Fruit fly (Drosophila melanogaster) whole organism, embryonic: Measurements from ENCODE around the gene dls.

ENCODE experiments used
- Asciz ChIP-seq: fragments of 200-800 bp; sonication (Bioruptor generic); optimal IDR thresholded peaks from 2 replicates; lab custom pipeline; 2017; ENCODE audit warnings: missing biosample characterization, mild to moderate bottlenecking, missing genetic modification characterization, missing genetic modification reagents
- Awh ChIP-seq: fragments of 200-800 bp; sonication (Bioruptor generic); IDR thresholded peaks from 2 replicates; pipeline ENCODE4, ENCODE4 v1.3.6; 2022; ENCODE audit warnings: missing biosample characterization, missing genetic modification characterization
- CG10565 ChIP-seq: fragments of 200-800 bp; sonication (Bioruptor generic); optimal IDR thresholded peaks from 3 replicates; lab custom pipeline; 2016; ENCODE audit warnings: missing biosample characterization, mild to moderate bottlenecking, missing genetic modification characterization
- CG11085 ChIP-seq: fragments of 200-800 bp; sonication (Bioruptor generic); IDR thresholded peaks from 2 replicates; pipeline ENCODE4 v1.3.6; 2022; ENCODE audit warnings: missing biosample characterization, missing genetic modification characterization
- CG14441 ChIP-seq: fragments of 200-800 bp; sonication (Bioruptor generic); IDR thresholded peaks from 2 replicates; pipeline ENCODE4 v1.3.6; 2022; ENCODE audit warnings: missing biosample characterization, missing genetic modification characterization
- CG15011 ChIP-seq: fragments of 200-800 bp; sonication (Bioruptor generic); optimal IDR thresholded peaks from 3 replicates; lab custom pipeline; 2018; ENCODE audit warnings: missing biosample characterization, mild to moderate bottlenecking, missing genetic modification characterization
- CG16813 ChIP-seq: fragments of 200-800 bp; sonication (Bioruptor generic); IDR thresholded peaks from 3 replicates; pipeline ENCODE4 v1.3.6; 2022; ENCODE audit warnings: missing biosample characterization, missing genetic modification characterization; ENCODE audit not compliant: partially characterized antibody
- CG17385 ChIP-seq: fragments of 200-800 bp; sonication (Bioruptor generic); optimal IDR thresholded peaks from 3 replicates; lab custom pipeline; 2018; ENCODE audit warnings: missing biosample characterization, mild to moderate bottlenecking, missing genetic modification characterization
- CG17802 ChIP-seq: fragments of 200-800 bp; sonication (Bioruptor generic); optimal IDR thresholded peaks from 2 replicates; lab custom pipeline; 2018; ENCODE audit warnings: missing biosample characterization, mild to moderate bottlenecking, missing genetic modification characterization, moderate library complexity
- CG17829 ChIP-seq: fragments of 200-800 bp; optimal IDR thresholded peaks from 2 replicates; lab custom pipeline; 2019; ENCODE audit warnings: missing biosample characterization, mild to moderate bottlenecking, missing genetic modification characterization, moderate library complexity
- CG2120 ChIP-seq: fragments of 200-800 bp; sonication (Bioruptor generic); optimal IDR thresholded peaks from 3 replicates; lab custom pipeline; 2016; ENCODE audit warnings: missing biosample characterization, missing genetic modification characterization
- CG2712 ChIP-seq: fragments of 200-800 bp; optimal IDR thresholded peaks from 3 replicates; lab custom pipeline; 2019; ENCODE audit warnings: missing biosample characterization, mild to moderate bottlenecking, missing genetic modification characterization, moderate library complexity
- CG34422 ChIP-seq: fragments of 200-800 bp; sonication (Bioruptor generic); IDR thresholded peaks from 3 replicates; pipeline ENCODE4 v1.3.6; 2022; ENCODE audit warnings: missing biosample characterization, missing genetic modification characterization
- CG3847 ChIP-seq: fragments of 200-800 bp; sonication (Bioruptor generic); IDR thresholded peaks from 2 replicates; pipeline ENCODE4 v1.3.6; 2022; ENCODE audit warnings: missing biosample characterization, missing genetic modification characterization
- CG7839 ChIP-seq: fragments of 200-800 bp; sonication (Bioruptor generic); optimal IDR thresholded peaks from 3 replicates; lab custom pipeline; 2018; ENCODE audit warnings: missing biosample characterization, mild to moderate bottlenecking, missing genetic modification characterization, moderate library complexity
- CG8944 ChIP-seq: fragments of 200-800 bp; sonication (Bioruptor generic); optimal IDR thresholded peaks from 3 replicates; lab custom pipeline; 2016; ENCODE audit warnings: missing biosample characterization, missing genetic modification characterization
- CTCF ChIP-seq: fragments of 200-800 bp; sonication (Bioruptor generic); optimal IDR thresholded peaks from 2 replicates; lab custom pipeline; 2017; ENCODE audit warnings: missing biosample characterization, mild to moderate bottlenecking, missing genetic modification characterization, moderate library complexity
- CoRest ChIP-seq: fragments of 200-800 bp; sonication (Bioruptor generic); optimal IDR thresholded peaks from 3 replicates; lab custom pipeline; 2018; ENCODE audit warnings: missing biosample characterization, mild to moderate bottlenecking, missing genetic modification characterization, moderate library complexity
- Dad ChIP-seq: fragments of 200-800 bp; sonication (Bioruptor generic); optimal IDR thresholded peaks from 3 replicates; lab custom pipeline; 2016; ENCODE audit warnings: missing biosample characterization, missing genetic modification characterization
- ERR ChIP-seq: fragments of 200-800 bp; sonication (Bioruptor generic); optimal IDR thresholded peaks from 2 replicates; lab custom pipeline; 2016; ENCODE audit warnings: missing biosample characterization, missing genetic modification characterization
- GATAe ChIP-seq: fragments of 200-800 bp; sonication (Bioruptor generic); conservative IDR thresholded peaks from 2 replicates; pipeline ENCODE4 v1.3.6; 2022; ENCODE audit warnings: missing biosample characterization, missing genetic modification characterization
- Gsc ChIP-seq: fragments of 200-800 bp; sonication (Bioruptor generic); IDR thresholded peaks from 2 replicates; pipeline ENCODE4 v1.3.6; 2022; ENCODE audit warnings: missing biosample characterization, missing genetic modification characterization
- Hr78 ChIP-seq, 2 experiments: fragments of 200-800 bp in 1 of 2; fragments of >200 bp in 1 of 2; sonication (Bioruptor generic) in 1 of 2; optimal IDR thresholded peaks; 2 replicates each; lab custom pipeline; 2017 to 2019; ENCODE audit warnings: missing biosample characterization in 2 of 2, missing genetic modification characterization in 2 of 2, mild to moderate bottlenecking in 1 of 2, moderate library complexity in 1 of 2
- MESR4 ChIP-seq: fragments of 200-800 bp; sonication (Bioruptor generic); optimal IDR thresholded peaks from 2 replicates; lab custom pipeline; 2018; ENCODE audit warnings: missing biosample characterization, mild to moderate bottlenecking, missing genetic modification characterization, moderate library complexity
- Mes4 ChIP-seq: fragments of 200-800 bp; sonication (Bioruptor generic); optimal IDR thresholded peaks from 2 replicates; lab custom pipeline; 2016; ENCODE audit warnings: missing biosample characterization, missing genetic modification characterization
- Myb ChIP-seq: fragments of 200-800 bp; sonication (Bioruptor generic); optimal IDR thresholded peaks from 2 replicates; lab custom pipeline; 2016; ENCODE audit warnings: missing biosample characterization, missing genetic modification characterization
- Nf-YA ChIP-seq: fragments of 200-800 bp; sonication (Bioruptor generic); IDR thresholded peaks from 2 replicates; pipeline ENCODE4 v1.3.6; 2022; ENCODE audit warnings: missing biosample characterization, missing genetic modification characterization
- NfI ChIP-seq: fragments of 200-800 bp; sonication (Bioruptor generic); optimal IDR thresholded peaks from 3 replicates; lab custom pipeline; 2018; ENCODE audit warnings: missing biosample characterization, mild to moderate bottlenecking, missing genetic modification characterization, moderate library complexity
- Opbp ChIP-seq: fragments of 200-800 bp; sonication (Bioruptor generic); IDR thresholded peaks from 3 replicates; pipeline ENCODE4 v1.3.6; 2022; ENCODE audit warnings: missing biosample characterization, missing genetic modification characterization; ENCODE audit not compliant: partially characterized antibody
- Xbp1 ChIP-seq: fragments of 200-800 bp; sonication (Bioruptor generic); optimal IDR thresholded peaks from 3 replicates; lab custom pipeline; 2016; ENCODE audit warnings: missing biosample characterization, mild to moderate bottlenecking, missing genetic modification characterization
- ap ChIP-seq: fragments of 200-800 bp; sonication (Bioruptor generic); IDR thresholded peaks from 2 replicates; pipeline ENCODE4 v1.3.6; 2022; ENCODE audit warnings: missing biosample characterization, missing genetic modification characterization
- chinmo ChIP-seq: fragments of 200-800 bp; sonication (Bioruptor generic); IDR thresholded peaks from 4 replicates; pipeline ENCODE4 v1.3.6; 2022; ENCODE audit warnings: missing biosample characterization, missing genetic modification characterization; ENCODE audit not compliant: partially characterized antibody
- chn ChIP-seq: fragments of 200-800 bp; sonication (Bioruptor generic); optimal IDR thresholded peaks from 2 replicates; lab custom pipeline; 2016; ENCODE audit warnings: missing biosample characterization, missing genetic modification characterization
- crol ChIP-seq: fragments of 200-800 bp; sonication (Bioruptor generic); IDR thresholded peaks from 2 replicates; pipeline ENCODE4 v1.3.6; 2022; ENCODE audit warnings: missing biosample characterization, missing genetic modification characterization
- dpn ChIP-seq, 2 experiments: fragments of 200-800 bp; sonication (Bioruptor generic); optimal IDR thresholded peaks; 3 replicates each; lab custom pipeline; 2016; ENCODE audit warnings: missing biosample characterization in 2 of 2, missing genetic modification characterization in 2 of 2
- fd3F ChIP-seq: fragments of 200-800 bp; sonication (Bioruptor generic); optimal IDR thresholded peaks from 2 replicates; lab custom pipeline; 2018; ENCODE audit warnings: missing biosample characterization, mild to moderate bottlenecking, missing genetic modification characterization, moderate library complexity
- fru ChIP-seq: fragments of >200 bp; optimal IDR thresholded peaks from 2 replicates; lab custom pipeline; 2017
- hb ChIP-seq: fragments of 200-800 bp; sonication (Bioruptor generic); IDR thresholded peaks from 3 replicates; pipeline ENCODE4 v1.3.6; 2022; ENCODE audit warnings: missing biosample characterization, missing genetic modification characterization; ENCODE audit not compliant: partially characterized antibody
- ind ChIP-seq: fragments of 200-800 bp; sonication (Bioruptor generic); optimal IDR thresholded peaks from 3 replicates; lab custom pipeline; 2016; ENCODE audit warnings: missing biosample characterization, missing genetic modification characterization
- ken ChIP-seq: fragments of 200-800 bp; sonication (Bioruptor generic); IDR thresholded peaks from 3 replicates; pipeline ENCODE4 v1.3.6; 2022; ENCODE audit warnings: missing biosample characterization, missing genetic modification characterization
- knrl ChIP-seq: fragments of 200-800 bp; sonication (Bioruptor generic); IDR thresholded peaks from 3 replicates; pipeline ENCODE4 v1.3.6; 2022; ENCODE audit warnings: missing biosample characterization, missing genetic modification characterization; ENCODE audit not compliant: partially characterized antibody
- lilli ChIP-seq: fragments of 200-800 bp; sonication (Bioruptor generic); optimal IDR thresholded peaks from 3 replicates; lab custom pipeline; 2016; ENCODE audit warnings: missing biosample characterization, missing genetic modification characterization
- oc ChIP-seq: fragments of 200-800 bp; sonication (Bioruptor generic); optimal IDR thresholded peaks from 2 replicates; lab custom pipeline; 2018; ENCODE audit warnings: missing biosample characterization, mild to moderate bottlenecking, missing genetic modification characterization, moderate library complexity
- ro ChIP-seq: fragments of 200-800 bp; sonication (Bioruptor generic); IDR thresholded peaks from 2 replicates; pipeline ENCODE4 v1.3.6; 2022; ENCODE audit warnings: missing biosample characterization, missing genetic modification characterization
- salm ChIP-seq: fragments of 200-800 bp; sonication (Bioruptor generic); optimal IDR thresholded peaks from 2 replicates; lab custom pipeline; 2018; ENCODE audit warnings: missing biosample characterization, mild to moderate bottlenecking, missing genetic modification characterization
- sc ChIP-seq, 3 experiments: fragments of >200 bp in 2 of 3; fragments of 200-800 bp in 1 of 3; sonication (Bioruptor generic) in 1 of 3; optimal IDR thresholded peaks; 2 replicates in 2 of 3; 3 replicates in 1 of 3; lab custom pipeline; 2017; ENCODE audit warnings: mild to moderate bottlenecking in 1 of 3, missing biosample characterization in 1 of 3, missing genetic modification characterization in 1 of 3, missing genetic modification reagents in 1 of 3
- ttk ChIP-seq: fragments of 200-800 bp; sonication (Bioruptor generic); IDR thresholded peaks from 2 replicates; pipeline ENCODE4 v2.1.2; 2022; ENCODE audit warnings: missing biosample characterization, missing genetic modification characterization
- z ChIP-seq: fragments of 200-800 bp; sonication (Bioruptor generic); IDR thresholded peaks from 3 replicates; pipeline ENCODE4 v1.3.6; 2022; ENCODE audit warnings: missing biosample characterization, missing genetic modification characterization
- zf30C ChIP-seq: fragments of 200-800 bp; sonication (Bioruptor generic); optimal IDR thresholded peaks from 3 replicates; lab custom pipeline; 2018; ENCODE audit warnings: missing biosample characterization, mild to moderate bottlenecking, missing genetic modification characterization

The dls gene

DNA sequence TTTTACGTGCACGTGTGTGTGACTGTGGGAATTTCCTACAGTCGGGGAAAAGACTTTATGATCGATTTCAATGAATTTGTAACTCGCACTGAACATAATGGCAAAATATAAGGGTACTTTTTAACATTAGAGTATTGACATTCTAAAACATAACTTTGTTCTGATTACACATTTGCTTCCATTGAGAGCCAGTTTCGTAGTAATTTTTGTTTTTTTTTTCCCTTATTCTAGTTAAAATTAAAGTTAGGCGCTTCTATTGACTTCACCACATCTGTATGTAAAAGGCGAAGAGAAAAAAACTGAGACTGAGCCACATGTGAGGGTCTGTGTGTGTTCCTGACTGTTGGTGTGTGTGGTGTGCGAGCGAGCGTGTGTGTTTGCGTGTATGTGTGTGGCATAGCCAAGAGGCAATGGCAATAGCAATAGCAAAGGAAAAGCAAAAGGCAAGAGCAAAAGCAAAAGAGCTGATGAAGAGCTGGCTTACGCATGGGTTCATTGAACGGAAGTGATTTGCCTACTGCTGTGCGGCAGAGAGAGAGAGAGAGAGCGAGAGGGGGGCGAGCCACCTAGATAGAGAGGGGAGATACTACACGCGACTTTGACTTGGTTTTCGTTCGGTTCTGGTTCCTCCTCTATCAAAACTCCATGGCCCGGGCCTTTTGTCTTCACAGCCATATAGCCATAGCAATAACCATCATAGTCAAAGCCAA lies 39.1 kb upstream of the dls start (continued):
- TF ChIP-seq CoRest (tag; lab: Kevin White, UChicago) (peak; percentile 86), dpn (GFP tag; optimal IDR thresholded peaks at IDR 0.05; lab: Kevin White, UChicago) (peak; percentile 71 to 79), ttk (GFP tag; lab: Robert Waterston, UW) (peak; percentile 60), Dad (GFP tag; lab: Kevin White, UChicago) (peak; percentile 45), chn (GFP tag; lab: Kevin White, UChicago) (peak; percentile 56), Gsc (no peak), MESR4 (GFP tag; lab: Kevin White, UChicago) (no peak), CG8944 (peak; percentile 33), Nf-YA (no peak), Asciz (GFP tag; lab: Kevin White, UChicago) (peak; percentile 55), zf30C (GFP tag; lab: Kevin White, UChicago) (no peak), CG14441 (GFP tag; lab: Robert Waterston, UW) (peak; percentile 36; the same call in 1 of the 2 replicates), fru (lab: Kevin White, UChicago) (no peak), Hr78 (GFP tag; optimal IDR thresholded peaks at IDR 0.05; lab: Kevin White, UChicago) (peak in 1 of 2 experiments; percentile 49), CG17829 (peak; percentile 58), Xbp1 (peak; percentile 64), NfI (GFP tag; lab: Kevin White, UChicago) (peak; percentile 69), CG10565 (GFP tag; lab: Kevin White, UChicago) (no peak), crol (peak; percentile 84), ind (GFP tag; lab: Kevin White, UChicago) (peak; percentile 68), CTCF (no peak), GATAe (no peak), ERR (GFP tag; lab: Kevin White, UChicago) (peak; percentile 21), CG11085 (GFP tag; lab: Robert Waterston, UW) (no peak), CG7839 (tag; lab: Kevin White, UChicago) (peak; percentile 85), knrl (GFP tag; lab: Robert Waterston, UW) (no peak), lilli (GFP tag; lab: Kevin White, UChicago) (peak; percentile 83), salm (tag; lab: Kevin White, UChicago) (peak; percentile 48), ro (GFP tag; lab: Robert Waterston, UW) (no peak), CG2712 (peak; percentile 77), CG16813 (GFP tag; lab: Robert Waterston, UW) (no peak), ken (GFP tag; lab: Robert Waterston, UW) (no peak), sc (optimal IDR thresholded peaks at IDR 0.05; lab: Kevin White, UChicago) (no peak), sc (GFP tag; optimal IDR thresholded peaks at IDR 0.05; lab: Kevin White, UChicago) (peak; percentile 18), Myb (GFP tag; lab: Kevin White, UChicago) (peak; percentile 64), z (no peak), Awh (no peak), CG17802 (tag; lab: Kevin White, UChicago) (no peak), oc (tag; lab: Kevin White, UChicago) (peak; percentile 33), fd3F (GFP tag; lab: Kevin White, UChicago) (peak; percentile 63), Mes4 (GFP tag; lab: Kevin White, UChicago) (peak; percentile 42), CG17385 (GFP tag; lab: Kevin White, UChicago) (peak; percentile 75), Opbp (GFP tag; lab: Robert Waterston, UW) (no peak), CG34422 (GFP tag; lab: Robert Waterston, UW) (peak; percentile 27; the same call in 2 of the 3 replicates), ap (GFP tag; lab: Robert Waterston, UW) (no peak; the same call in 1 of the 2 replicates), CG2120 (GFP tag; lab: Kevin White, UChicago) (peak; percentile 90), hb (GFP tag; lab: Robert Waterston, UW) (no peak), CG15011 (GFP tag; lab: Kevin White, UChicago) (peak; percentile 64), CG3847 (GFP tag; lab: Robert Waterston, UW) (peak; percentile 67), chinmo (peak; percentile 39; the same call in 1 of the 4 replicates)
